Worm (Caenorhabditis elegans) whole organism, young adult: Measurements from ENCODE around the gene pdk-1.
A peak's percentile ranks its signal among the peaks of the same experiment; 100 is the strongest.

Experiments used
- B0261.1 ChIP-seq: sonication (generic microtip); optimal IDR thresholded peaks from 2 replicates; lab custom pipeline; 2016; ENCODE audit warnings: mild to moderate bottlenecking, missing genetic modification characterization, moderate library complexity, missing compliant biosample characterization
- B0336.3 ChIP-seq: fragments of 200-800 bp; sonication (Bioruptor generic); IDR thresholded peaks from 2 replicates; pipeline ENCODE4 v1.3.6; 2022; ENCODE audit warnings: missing genetic modification characterization, missing compliant biosample characterization
- C17E4.6 ChIP-seq: fragments of 200-800 bp; sonication (Bioruptor generic); IDR thresholded peaks from 2 replicates; pipeline ENCODE4 v1.3.6; 2022; ENCODE audit warnings: missing genetic modification reagents, missing genetic modification characterization, missing compliant biosample characterization
- F33H1.4 ChIP-seq: fragments of 200-800 bp; sonication (Bioruptor generic); IDR thresholded peaks from 2 replicates; pipeline ENCODE4 v1.3.6; 2022; ENCODE audit warnings: missing genetic modification reagents, missing genetic modification characterization, missing compliant biosample characterization
- F37B4.10 ChIP-seq: fragments of 200-800 bp; sonication (Bioruptor generic); IDR thresholded peaks from 2 replicates; pipeline ENCODE4 v1.3.6; 2022; ENCODE audit warnings: missing genetic modification characterization, missing compliant biosample characterization
- F52B5.7 ChIP-seq: sonication (generic microtip); optimal IDR thresholded peaks from 2 replicates; lab custom pipeline; 2016; ENCODE audit warnings: mild to moderate bottlenecking, missing genetic modification characterization, missing compliant biosample characterization
- K11D2.4 ChIP-seq: fragments of 200-800 bp; sonication (Bioruptor generic); IDR thresholded peaks from 2 replicates; pipeline ENCODE4 v1.3.6; 2022; ENCODE audit warnings: missing genetic modification reagents, missing genetic modification characterization, missing compliant biosample characterization
- Y53F4B.3 ChIP-seq: fragments of 200-800 bp; sonication (Bioruptor generic); IDR thresholded peaks from 2 replicates; pipeline ENCODE4 v1.3.6; 2022; ENCODE audit warnings: missing genetic modification reagents, missing genetic modification characterization, missing compliant biosample characterization
- Y56A3A.18 ChIP-seq: fragments of 200-800 bp; sonication (Bioruptor generic); IDR thresholded peaks from 2 replicates; pipeline ENCODE4 v1.3.6; 2022; ENCODE audit warnings: missing genetic modification reagents, missing genetic modification characterization, missing compliant biosample characterization
- Y79H2A.3 ChIP-seq: fragments of 200-800 bp; sonication (Bioruptor generic); conservative IDR thresholded peaks from 2 replicates; pipeline ENCODE4 v1.3.6; 2022; ENCODE audit warnings: missing genetic modification reagents, missing genetic modification characterization, missing compliant biosample characterization
- ZK185.1 ChIP-seq: sonication (generic microtip); optimal IDR thresholded peaks from 2 replicates; lab custom pipeline; 2016; ENCODE audit warnings: mild to moderate bottlenecking, missing genetic modification characterization, missing compliant biosample characterization; ENCODE audit not compliant: poor library complexity, severe bottlenecking
- ama-1 ChIP-seq, 3 experiments: fragments of 150-350 bp in 1 of 3; sonication (generic microtip) in 2 of 3; optimal IDR thresholded peaks; 2 replicates each; lab custom pipeline; 2014 to 2018; ENCODE audit warnings: missing biosample characterization in 2 of 3, missing genetic modification characterization in 2 of 3, missing genetic modification reagents in 2 of 3
- atf-7 ChIP-seq: sonication (generic microtip); optimal IDR thresholded peaks from 2 replicates; lab custom pipeline; 2017; ENCODE audit warnings: mild to moderate bottlenecking, missing genetic modification characterization, missing compliant biosample characterization
- attf-5 ChIP-seq: fragments of 200-800 bp; sonication (Bioruptor generic); optimal IDR thresholded peaks from 2 replicates; lab custom pipeline; 2018; ENCODE audit warnings: mild to moderate bottlenecking, missing genetic modification characterization, missing compliant biosample characterization
- bed-1 ChIP-seq: fragments of 200-800 bp; sonication (Bioruptor generic); IDR thresholded peaks from 2 replicates; pipeline ENCODE4 v1.3.6; 2022; ENCODE audit warnings: missing genetic modification reagents, missing genetic modification characterization, missing compliant biosample characterization
- bed-2 ChIP-seq: fragments of 200-800 bp; sonication (Bioruptor generic); IDR thresholded peaks from 2 replicates; pipeline ENCODE4 v1.3.6; 2022; ENCODE audit warnings: missing genetic modification reagents, missing genetic modification characterization, missing compliant biosample characterization
- cebp-2 ChIP-seq: fragments of 200-800 bp; sonication (Bioruptor generic); IDR thresholded peaks from 2 replicates; pipeline ENCODE4 v1.3.6; 2022; ENCODE audit warnings: missing genetic modification characterization, missing compliant biosample characterization
- ceh-100 ChIP-seq: fragments of 200-800 bp; sonication (Bioruptor generic); IDR thresholded peaks from 2 replicates; pipeline ENCODE4 v1.3.6; 2022; ENCODE audit warnings: missing genetic modification reagents, missing genetic modification characterization, missing compliant biosample characterization
- ceh-91 ChIP-seq: fragments of 200-800 bp; sonication (Bioruptor generic); IDR thresholded peaks from 2 replicates; pipeline ENCODE4 v1.3.6; 2022; ENCODE audit warnings: missing genetic modification reagents, missing genetic modification characterization, missing compliant biosample characterization
- chd-7 ChIP-seq: sonication (generic microtip); optimal IDR thresholded peaks from 2 replicates; lab custom pipeline; 2016; ENCODE audit warnings: mild to moderate bottlenecking, missing genetic modification characterization, moderate library complexity, missing compliant biosample characterization
- dpff-1 ChIP-seq: sonication (generic microtip); optimal IDR thresholded peaks from 2 replicates; lab custom pipeline; 2017; ENCODE audit warnings: mild to moderate bottlenecking, missing genetic modification characterization, missing compliant biosample characterization
- egrh-3 ChIP-seq: fragments of 200-800 bp; sonication (Bioruptor generic); IDR thresholded peaks from 2 replicates; pipeline ENCODE4 v1.3.6; 2022; ENCODE audit warnings: missing genetic modification reagents, missing genetic modification characterization, missing compliant biosample characterization
- fkh-3 ChIP-seq: sonication (generic microtip); optimal IDR thresholded peaks from 2 replicates; lab custom pipeline; 2016; ENCODE audit warnings: mild to moderate bottlenecking, missing genetic modification characterization, missing compliant biosample characterization
- gei-17 ChIP-seq: fragments of 200-800 bp; sonication (Bioruptor generic); optimal IDR thresholded peaks from 2 replicates; lab custom pipeline; 2018; ENCODE audit warnings: mild to moderate bottlenecking, missing genetic modification characterization, missing compliant biosample characterization
- hmg-20 ChIP-seq: fragments of 200-800 bp; sonication (Bioruptor generic); IDR thresholded peaks from 2 replicates; pipeline ENCODE4 v1.3.6; 2022; ENCODE audit warnings: missing genetic modification reagents, missing genetic modification characterization, missing compliant biosample characterization
- hrde-1 ChIP-seq: sonication (generic microtip); optimal IDR thresholded peaks from 2 replicates; lab custom pipeline; 2016; ENCODE audit warnings: missing genetic modification characterization, mild to moderate bottlenecking, missing compliant biosample characterization, moderate library complexity, missing genotype, missing genetic modification reagents, borderline replicate concordance
- lag-1 ChIP-seq: fragments of 200-800 bp; sonication (Bioruptor generic); IDR thresholded peaks from 2 replicates; pipeline ENCODE4 v1.3.6; 2022; ENCODE audit warnings: missing genetic modification reagents, missing genetic modification characterization, missing compliant biosample characterization
- let-607 ChIP-seq, 2 experiments: fragments of 200-800 bp in 1 of 2; sonication (Bioruptor generic) in 1 of 2; sonication (generic microtip) in 1 of 2; optimal IDR thresholded peaks; 2 replicates each; lab custom pipeline; 2016 to 2018; ENCODE audit warnings: mild to moderate bottlenecking in 2 of 2, missing compliant biosample characterization in 2 of 2, missing genetic modification characterization in 2 of 2, moderate library complexity in 2 of 2, missing genotype in 1 of 2
- lin-35 ChIP-seq, 3 experiments: fragments of 150-350 bp in 2 of 3; sonication (generic microtip) in 1 of 3; optimal IDR thresholded peaks; 2 replicates each; lab custom pipeline; 2014 to 2018; ENCODE audit warnings: missing biosample characterization in 3 of 3, missing genetic modification characterization in 3 of 3, missing genetic modification reagents in 3 of 3
- lin-54 ChIP-seq: fragments of 200-800 bp; sonication (Bioruptor generic); optimal IDR thresholded peaks from 2 replicates; lab custom pipeline; 2018; ENCODE audit warnings: mild to moderate bottlenecking, missing genetic modification characterization, missing compliant biosample characterization
- madf-10 ChIP-seq: sonication (generic microtip); optimal IDR thresholded peaks from 2 replicates; lab custom pipeline; 2016; ENCODE audit warnings: mild to moderate bottlenecking, missing genetic modification characterization, missing compliant biosample characterization
- madf-6 ChIP-seq: fragments of 200-800 bp; sonication (Bioruptor generic); IDR thresholded peaks from 2 replicates; pipeline ENCODE4 v1.3.6; 2022; ENCODE audit warnings: missing genetic modification reagents, missing genetic modification characterization, missing compliant biosample characterization
- madf-8 ChIP-seq: fragments of 200-800 bp; sonication (Bioruptor generic); conservative IDR thresholded peaks from 2 replicates; pipeline ENCODE4 v1.3.6; 2022; ENCODE audit warnings: missing genetic modification reagents, missing genetic modification characterization, missing compliant biosample characterization
- mcd-1 ChIP-seq: fragments of 200-800 bp; sonication (Bioruptor generic); IDR thresholded peaks from 2 replicates; pipeline ENCODE4 v1.3.6; 2022; ENCODE audit warnings: missing genetic modification reagents, missing genetic modification characterization, missing compliant biosample characterization
- nhr-27 ChIP-seq: fragments of 200-800 bp; sonication (Bioruptor generic); optimal IDR thresholded peaks from 2 replicates; lab custom pipeline; 2018; ENCODE audit warnings: mild to moderate bottlenecking, missing genetic modification characterization, moderate library complexity, missing compliant biosample characterization
- nhr-90 ChIP-seq: sonication (generic microtip); optimal IDR thresholded peaks from 2 replicates; lab custom pipeline; 2016; ENCODE audit warnings: missing genotype, mild to moderate bottlenecking, missing genetic modification characterization, missing compliant biosample characterization
- rcor-1 ChIP-seq: fragments of 200-800 bp; sonication (Bioruptor generic); IDR thresholded peaks from 2 replicates; pipeline ENCODE4 v1.3.6; 2022; ENCODE audit warnings: missing genetic modification reagents, missing genetic modification characterization, missing compliant biosample characterization
- rec-8 ChIP-seq, 2 experiments: sonication (generic microtip); optimal IDR thresholded peaks; 2 replicates each; lab custom pipeline; 2016; ENCODE audit warnings: mild to moderate bottlenecking in 2 of 2, missing genetic modification characterization in 2 of 2, missing genetic modification reagents in 2 of 2, missing genotype in 2 of 2, missing biosample characterization in 1 of 2, missing compliant biosample characterization in 1 of 2, moderate library complexity in 1 of 2
- sdz-38 ChIP-seq: sonication (generic microtip); optimal IDR thresholded peaks from 2 replicates; lab custom pipeline; 2016; ENCODE audit warnings: missing genotype, missing genetic modification characterization, missing compliant biosample characterization
- sea-2 ChIP-seq: fragments of 200-800 bp; sonication (Bioruptor generic); IDR thresholded peaks from 2 replicates; pipeline ENCODE4 v1.3.6; 2022; ENCODE audit warnings: missing genetic modification characterization, missing compliant biosample characterization
- somi-1 ChIP-seq: fragments of 200-800 bp; sonication (Bioruptor generic); optimal IDR thresholded peaks from 2 replicates; lab custom pipeline; 2018; ENCODE audit warnings: mild to moderate bottlenecking, missing genetic modification characterization, missing compliant biosample characterization
- tlf-1 ChIP-seq: fragments of 200-800 bp; sonication (Bioruptor generic); optimal IDR thresholded peaks from 2 replicates; lab custom pipeline; 2018; ENCODE audit warnings: mild to moderate bottlenecking, missing genetic modification characterization, missing compliant biosample characterization
- unc-62 ChIP-seq: fragments of 150-350 bp; optimal IDR thresholded peaks from 2 replicates; lab custom pipeline; 2014; ENCODE audit warnings: missing biosample characterization, missing genetic modification reagents, missing genetic modification characterization
- ztf-18 ChIP-seq: sonication (generic microtip); optimal IDR thresholded peaks from 2 replicates; lab custom pipeline; 2016; ENCODE audit warnings: missing genotype, mild to moderate bottlenecking, missing genetic modification characterization, missing compliant biosample characterization
- ztf-22 ChIP-seq: fragments of 200-800 bp; sonication (Bioruptor generic); optimal IDR thresholded peaks from 2 replicates; lab custom pipeline; 2018; ENCODE audit warnings: mild to moderate bottlenecking, missing genetic modification characterization, moderate library complexity, missing compliant biosample characterization
- ztf-6 ChIP-seq: fragments of 200-800 bp; sonication (Bioruptor generic); IDR thresholded peaks from 2 replicates; pipeline ENCODE4 v1.3.6; 2022; ENCODE audit warnings: missing genetic modification reagents, missing genetic modification characterization, missing compliant biosample characterization

The pdk-1 gene

ce11 chrX:1321044-1321443 is at the start of gene pdk-1:
TSS of gene pdk-1 (plus strand) at chrX:1321344.
- no peak for TF ChIP-seq cebp-2
- no peak for TF ChIP-seq ceh-91 (GFP tag; lab: Robert Waterston, UW)
- no peak for TF ChIP-seq ZK185.1 (tag; lab: Kevin White, UChicago)
- TF ChIP-seq unc-62, result no peak
- TF ChIP-seq C17E4.6, result no peak
- TF ChIP-seq F52B5.7, result no peak
- no peak for TF ChIP-seq lin-54 (GFP tag; lab: Kevin White, UChicago)

- TF ChIP-seq let-607 (tag; optimal IDR thresholded peaks at IDR 0.05; lab: Kevin White, UChicago), result peak; percentile 61 to 77
- no peak for TF ChIP-seq ztf-6 (GFP tag; lab: Robert Waterston, UW)
- no peak for TF ChIP-seq ceh-91 (GFP tag; lab: Robert Waterston, UW)
- no peak for TF ChIP-seq gei-17 (GFP tag; lab: Kevin White, UChicago)
- TF ChIP-seq ZK185.1 (tag; lab: Kevin White, UChicago), result no peak
- no peak for TF ChIP-seq nhr-27
- TF ChIP-seq F33H1.4 (GFP tag; lab: Robert Waterston, UW), result no peak
- no peak for TF ChIP-seq ztf-18 (tag; lab: Kevin White, UChicago)
- no peak for TF ChIP-seq cebp-2
- no peak for TF ChIP-seq madf-6 (GFP tag; lab: Robert Waterston, UW)
- TF ChIP-seq hmg-20 (GFP tag; lab: Robert Waterston, UW), result no peak
- no peak for TF ChIP-seq rcor-1 (GFP tag; lab: Robert Waterston, UW)
- TF ChIP-seq Y53F4B.3 (GFP tag; lab: Robert Waterston, UW), result no peak
- no peak for TF ChIP-seq chd-7 (tag; lab: Kevin White, UChicago)
- no peak for TF ChIP-seq sea-2 (GFP tag; lab: Robert Waterston, UW)
- TF ChIP-seq fkh-3 (tag; lab: Kevin White, UChicago), result no peak
- peak; percentile 76; the same call in 1 of the 2 replicates for TF ChIP-seq Y56A3A.18
- peak; percentile 59 for TF ChIP-seq ztf-22 (GFP tag; lab: Kevin White, UChicago)
- TF ChIP-seq madf-8 (GFP tag; lab: Robert Waterston, UW), result no peak
- peak; percentile 82 for TF ChIP-seq atf-7 (tag; lab: Kevin White, UChicago)
- no peak for TF ChIP-seq egrh-3 (GFP tag; lab: Robert Waterston, UW)
- no peak for TF ChIP-seq ceh-100 (GFP tag; lab: Robert Waterston, UW)
- TF ChIP-seq lin-35 (GFP tag; optimal IDR thresholded peaks at IDR 0.05; lab: Kevin White, UChicago), result no peak
- no peak for TF ChIP-seq rec-8 (tag; optimal IDR thresholded peaks at IDR 0.05; lab: Kevin White, UChicago)
- no peak for TF ChIP-seq bed-2 (GFP tag; lab: Robert Waterston, UW)
- TF ChIP-seq K11D2.4 (GFP tag; lab: Robert Waterston, UW), result 0 out of 2 replicates have a peak, but pooled peaks have one; percentile 13
- TF ChIP-seq attf-5 (GFP tag; lab: Kevin White, UChicago), result no peak
- TF ChIP-seq hrde-1, result no peak
- no peak for TF ChIP-seq B0261.1 (tag; lab: Kevin White, UChicago)
- no peak for TF ChIP-seq bed-1 (GFP tag; lab: Robert Waterston, UW)
- TF ChIP-seq Y79H2A.3 (GFP tag; lab: Robert Waterston, UW), result no peak
- peak; percentile 41 for TF ChIP-seq tlf-1 (GFP tag; lab: Kevin White, UChicago)
- no peak for TF ChIP-seq mcd-1 (GFP tag; lab: Robert Waterston, UW)
- TF ChIP-seq somi-1 (GFP tag; lab: Kevin White, UChicago), result no peak
- peak; percentile 70 for TF ChIP-seq nhr-90 (tag; lab: Kevin White, UChicago)
- no peak for TF ChIP-seq F37B4.10
- no peak for TF ChIP-seq lag-1 (GFP tag; lab: Robert Waterston, UW)
- no peak for TF ChIP-seq ama-1 (optimal IDR thresholded peaks at IDR 0.05; lab: Kevin White, UChicago)
- no peak for TF ChIP-seq ama-1 (GFP tag; optimal IDR thresholded peaks at IDR 0.05; lab: Kevin White, UChicago)
- no peak for TF ChIP-seq B0336.3 (GFP tag; lab: Robert Waterston, UW)
- no peak for TF ChIP-seq madf-10 (tag; lab: Kevin White, UChicago)
- no peak for TF ChIP-seq dpff-1 (tag; lab: Kevin White, UChicago)
- TF ChIP-seq sdz-38 (tag; lab: Kevin White, UChicago), result no peak
- no peak for TF ChIP-seq lin-54 (GFP tag; lab: Kevin White, UChicago)
Observed at ce11 chrX:1272539-1272938, 48.6 kb upstream of the pdk-1 start, which contains the start of gene C52B11.5. TSS of gene C52B11.5 (plus strand) at chrX:1272788.
